Worm (Caenorhabditis elegans): Measurements from ENCODE around the gene B0218.7.

B0218.7 gene

ce11 chrIV:8198851-8199250 is 33.0 kb upstream of the B0218.7 start, which contains the start of gene wsp-1:
wsp-1 (minus strand) TSS chrIV:8198951.
- TF ChIP-seq dmd-4 (tag; optimal IDR thresholded peaks at IDR 0.05) (no peak), nhr-237 (tag; optimal IDR thresholded peaks at IDR 0.05) (no peak), nhr-129 (tag; optimal IDR thresholded peaks at IDR 0.05) (no peak), ama-1 (optimal IDR thresholded peaks at IDR 0.05) (no peak), unc-62 (GFP tag; optimal IDR thresholded peaks at IDR 0.05) (no peak), aly-2 (tag; optimal IDR thresholded peaks at IDR 0.05) (no peak), nhr-11 (tag; optimal IDR thresholded peaks at IDR 0.05) (no peak), nhr-6 (tag; optimal IDR thresholded peaks at IDR 0.05) (no peak), ceh-82 (tag; optimal IDR thresholded peaks at IDR 0.05) (no peak), unc-39 (tag; optimal IDR thresholded peaks at IDR 0.05) (no peak), nhr-77 (tag; optimal IDR thresholded peaks at IDR 0.05) (no peak), nhr-21 (tag; optimal IDR thresholded peaks at IDR 0.05) (no peak), ztf-1 (GFP tag; conservative IDR thresholded peaks at IDR 0.05) (no peak), zag-1 (tag; optimal IDR thresholded peaks at IDR 0.05) (no peak), mbf-1 (tag; optimal IDR thresholded peaks at IDR 0.05) (no peak), lin-13 (GFP tag; optimal IDR thresholded peaks at IDR 0.05) (no peak), nhr-25 (tag; optimal IDR thresholded peaks at IDR 0.05) (no peak)

ce11 chrIV:8192878-8193277 is 27.0 kb upstream of the B0218.7 start:
- TF ChIP-seq lin-13 (GFP tag; optimal IDR thresholded peaks at IDR 0.05), result no peak
- TF ChIP-seq ceh-82 (tag; optimal IDR thresholded peaks at IDR 0.05), result no peak
- no peak for TF ChIP-seq nhr-10 (tag; optimal IDR thresholded peaks at IDR 0.05)
- no peak for TF ChIP-seq C34F6.9 (tag; optimal IDR thresholded peaks at IDR 0.05)
- TF ChIP-seq nhr-23 (tag; optimal IDR thresholded peaks at IDR 0.05), result no peak
- no peak for TF ChIP-seq nhr-237 (tag; optimal IDR thresholded peaks at IDR 0.05)
- no peak for TF ChIP-seq mab-5 (tag; optimal IDR thresholded peaks at IDR 0.05)
- TF ChIP-seq F13H6.1 (tag; optimal IDR thresholded peaks at IDR 0.05), result no peak
- TF ChIP-seq ceh-16 (tag; optimal IDR thresholded peaks at IDR 0.05), result no peak
- TF ChIP-seq alr-1 (tag; optimal IDR thresholded peaks at IDR 0.05), result no peak
- TF ChIP-seq aly-2 (tag; optimal IDR thresholded peaks at IDR 0.05), result no peak
- no peak for TF ChIP-seq sma-3 (GFP tag; optimal IDR thresholded peaks at IDR 0.05)

ce11 chrIV:8189667-8190066 is 23.8 kb upstream of the B0218.7 start:
- TF ChIP-seq alr-1 (tag; optimal IDR thresholded peaks at IDR 0.05), result no peak
- no peak for TF ChIP-seq peb-1 (tag; optimal IDR thresholded peaks at IDR 0.05)
- no peak for TF ChIP-seq C34F6.9 (tag; optimal IDR thresholded peaks at IDR 0.05)
- no peak for TF ChIP-seq nhr-10 (tag; optimal IDR thresholded peaks at IDR 0.05)
- TF ChIP-seq crh-2 (tag; optimal IDR thresholded peaks at IDR 0.05), result no peak
- TF ChIP-seq nhr-237 (tag; optimal IDR thresholded peaks at IDR 0.05), result no peak
- TF ChIP-seq dmd-4 (tag; optimal IDR thresholded peaks at IDR 0.05), result no peak
- no peak for TF ChIP-seq nhr-129 (tag; optimal IDR thresholded peaks at IDR 0.05)
- no peak for TF ChIP-seq mdl-1 (tag; optimal IDR thresholded peaks at IDR 0.05)
- no peak for TF ChIP-seq ceh-16 (tag; optimal IDR thresholded peaks at IDR 0.05)
- no peak for TF ChIP-seq ztf-4 (tag; optimal IDR thresholded peaks at IDR 0.05)
- TF ChIP-seq nhr-21 (tag; optimal IDR thresholded peaks at IDR 0.05), result no peak

- TF ChIP-seq elt-1 (tag; optimal IDR thresholded peaks at IDR 0.05), result no peak
- no peak for TF ChIP-seq dmd-4 (tag; optimal IDR thresholded peaks at IDR 0.05)
- TF ChIP-seq sma-9 (GFP tag; optimal IDR thresholded peaks at IDR 0.05), result no peak
- TF ChIP-seq sma-9 (tag; optimal IDR thresholded peaks at IDR 0.05), result no peak
- TF ChIP-seq nhr-12 (tag; optimal IDR thresholded peaks at IDR 0.05), result no peak
- TF ChIP-seq ama-1 (optimal IDR thresholded peaks at IDR 0.05), result no peak
These were observed 22.7 kb upstream of the B0218.7 start for ce11 chrIV:8188421-8189112.

ce11 chrIV:8183313-8183712 is 17.5 kb upstream of the B0218.7 start:
- TF ChIP-seq elt-3 (tag; optimal IDR thresholded peaks at IDR 0.05), result no peak
- peak; percentile 39 for TF ChIP-seq crh-2 (tag; optimal IDR thresholded peaks at IDR 0.05)
- no peak for TF ChIP-seq unc-39 (tag; optimal IDR thresholded peaks at IDR 0.05)
- TF ChIP-seq nhr-12 (tag; optimal IDR thresholded peaks at IDR 0.05), result no peak
- TF ChIP-seq lin-11 (tag; optimal IDR thresholded peaks at IDR 0.05), result peak; percentile 83
- no peak for TF ChIP-seq elt-1 (tag; optimal IDR thresholded peaks at IDR 0.05)
- no peak for TF ChIP-seq nhr-11 (tag; optimal IDR thresholded peaks at IDR 0.05)
- no peak for TF ChIP-seq ZK546.5 (tag; optimal IDR thresholded peaks at IDR 0.05)
- no peak for TF ChIP-seq blmp-1 (tag; optimal IDR thresholded peaks at IDR 0.05; ENCODE audit: insufficient read depth)
- TF ChIP-seq nhr-77 (tag; optimal IDR thresholded peaks at IDR 0.05), result no peak
- TF ChIP-seq ztf-11 (tag; optimal IDR thresholded peaks at IDR 0.05), result no peak
- no peak for TF ChIP-seq dmd-4 (tag; optimal IDR thresholded peaks at IDR 0.05)
- peak; percentile 71 for TF ChIP-seq F13H6.1 (tag; optimal IDR thresholded peaks at IDR 0.05)
- TF ChIP-seq Y55F3AM.14 (GFP tag; optimal IDR thresholded peaks at IDR 0.05), result peak; percentile 42
- no peak for TF ChIP-seq ceh-82 (tag; optimal IDR thresholded peaks at IDR 0.05)
- no peak for TF ChIP-seq aly-2 (tag; optimal IDR thresholded peaks at IDR 0.05)
- TF ChIP-seq sem-4 (tag; optimal IDR thresholded peaks at IDR 0.05), result peak; percentile 51
- no peak for TF ChIP-seq snpc-4 (tag; optimal IDR thresholded peaks at IDR 0.05)
- TF ChIP-seq unc-55 (GFP tag; optimal IDR thresholded peaks at IDR 0.05), result peak; percentile 66
- no peak for TF ChIP-seq ztf-4 (tag; optimal IDR thresholded peaks at IDR 0.05)
- peak; percentile 28 for TF ChIP-seq zag-1 (tag; optimal IDR thresholded peaks at IDR 0.05)
- TF ChIP-seq gmeb-1 (tag; optimal IDR thresholded peaks at IDR 0.05), result no peak
- TF ChIP-seq nhr-129 (tag; optimal IDR thresholded peaks at IDR 0.05), result peak; percentile 65
- peak; percentile 32 for TF ChIP-seq alr-1 (tag; optimal IDR thresholded peaks at IDR 0.05)
- TF ChIP-seq nhr-237 (tag; optimal IDR thresholded peaks at IDR 0.05), result no peak
- TF ChIP-seq R02D3.7 (tag; optimal IDR thresholded peaks at IDR 0.05), result no peak
- TF ChIP-seq C34F6.9 (tag; optimal IDR thresholded peaks at IDR 0.05), result peak; percentile 73
